Fruit fly (Drosophila melanogaster) whole organism, embryonic: ENCODE data around the gene CG7304.

ENCODE experiments used
- Bgb ChIP-seq: fragments of 200-800 bp; sonication (Bioruptor generic); IDR thresholded peaks from 2 replicates; pipeline ENCODE4 v1.3.6; 2022; ENCODE audit warnings: missing biosample characterization, missing genetic modification characterization; ENCODE audit not compliant: partially characterized antibody
- CG12104 ChIP-seq: fragments of 200-800 bp; sonication (Bioruptor generic); optimal IDR thresholded peaks from 3 replicates; lab custom pipeline; 2016; ENCODE audit warnings: missing biosample characterization, missing genetic modification characterization
- CG16863 ChIP-seq: fragments of 200-800 bp; sonication (Bioruptor generic); optimal IDR thresholded peaks from 3 replicates; lab custom pipeline; 2016; ENCODE audit warnings: missing biosample characterization, missing genetic modification characterization
- CG18476 ChIP-seq: fragments of 200-800 bp; sonication (Bioruptor generic); optimal IDR thresholded peaks from 2 replicates; lab custom pipeline; 2016; ENCODE audit warnings: missing biosample characterization, mild to moderate bottlenecking, missing genetic modification characterization
- CG2889 ChIP-seq: fragments of 200-800 bp; sonication (Bioruptor generic); IDR thresholded peaks from 3 replicates; pipeline ENCODE4 v1.3.6; 2022; ENCODE audit warnings: missing biosample characterization, missing genetic modification characterization
- CG42726 ChIP-seq: fragments of 200-800 bp; sonication (Bioruptor generic); IDR thresholded peaks from 2 replicates; pipeline ENCODE4 v1.3.6; 2022; ENCODE audit warnings: missing biosample characterization, missing genetic modification characterization; ENCODE audit not compliant: partially characterized antibody
- CG6683 ChIP-seq: fragments of 200-800 bp; sonication (Bioruptor generic); optimal IDR thresholded peaks from 2 replicates; lab custom pipeline; 2017; ENCODE audit warnings: missing biosample characterization, mild to moderate bottlenecking, missing genetic modification characterization, missing genetic modification reagents
- da ChIP-seq: fragments of 200-800 bp; sonication (Bioruptor generic); optimal IDR thresholded peaks from 2 replicates; lab custom pipeline; 2016; ENCODE audit warnings: missing biosample characterization, missing genetic modification characterization
- hbn ChIP-seq: fragments of 200-800 bp; sonication (Bioruptor generic); IDR thresholded peaks from 2 replicates; pipeline ENCODE4 v1.3.6; 2022; ENCODE audit warnings: missing biosample characterization, missing genetic modification characterization; ENCODE audit not compliant: partially characterized antibody
- sob ChIP-seq: fragments of 200-800 bp; sonication (Bioruptor generic); IDR thresholded peaks from 2 replicates; pipeline ENCODE4 v1.3.6; 2022; ENCODE audit warnings: missing biosample characterization, missing genetic modification characterization

DNA sequence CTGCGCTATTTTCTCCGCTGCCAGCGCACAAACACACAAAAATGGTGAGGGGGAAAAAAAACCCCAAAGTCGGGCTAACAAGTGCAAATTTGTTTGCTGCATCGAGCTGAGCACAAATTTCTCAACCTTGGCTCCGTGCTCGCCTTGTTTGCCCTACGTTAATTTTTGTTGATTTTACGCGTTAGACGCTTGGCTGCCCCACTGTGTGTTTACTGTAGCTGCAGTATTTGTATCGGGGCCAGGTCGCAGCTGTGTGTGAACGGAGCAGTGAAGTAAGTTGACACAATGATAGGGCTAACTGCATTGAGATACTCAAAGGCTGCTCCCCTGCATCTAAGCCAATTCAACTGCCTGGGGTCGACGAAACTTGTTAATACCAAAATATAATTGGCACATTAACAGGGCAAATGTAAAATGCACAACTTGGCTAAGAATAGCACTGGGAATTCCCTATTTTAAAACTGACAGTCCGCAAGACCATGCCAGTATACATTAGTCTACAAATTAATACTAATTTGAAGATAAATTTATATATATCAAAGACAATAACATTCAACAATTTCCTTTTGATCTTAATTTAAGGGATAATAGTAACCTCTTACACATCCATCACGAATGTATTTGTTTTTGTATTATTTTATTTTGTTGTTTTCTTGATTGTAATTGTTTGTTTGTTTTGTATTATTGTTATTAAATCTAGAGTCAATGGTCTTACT lies 36.4 kb downstream of the CG7304 start, which contains the start of gene CG42571:
- TF ChIP-seq CG18476 (GFP tag; lab: Kevin White, UChicago), result no peak
- no peak for TF ChIP-seq da (GFP tag; lab: Kevin White, UChicago)
- no peak for TF ChIP-seq sob (GFP tag; lab: Robert Waterston, UW)
- no peak for TF ChIP-seq CG12104
- no peak for TF ChIP-seq Bgb (GFP tag; lab: Robert Waterston, UW)
- TF ChIP-seq hbn (GFP tag; lab: Robert Waterston, UW), result no peak
- no peak for TF ChIP-seq CG42726 (GFP tag; lab: Robert Waterston, UW)
- peak; percentile 30 for TF ChIP-seq CG16863
- TF ChIP-seq CG2889 (GFP tag; lab: Robert Waterston, UW), result no peak
- no peak for TF ChIP-seq CG6683 (GFP tag; lab: Kevin White, UChicago)
